Worm (Caenorhabditis elegans): Measurements from ENCODE around the gene R03D7.8.

R03D7.8 gene

ce11 chrII:10945446-10945845 is 11.2 kb downstream of the R03D7.8 start:
- no peak for TF ChIP-seq dmd-8 (GFP tag; IDR thresholded peaks at IDR 0.05)
- TF ChIP-seq daf-8 (GFP tag; IDR thresholded peaks at IDR 0.05): no peak
- TF ChIP-seq nhr-111 (GFP tag; optimal IDR thresholded peaks at IDR 0.05): no peak
- no peak for TF ChIP-seq mxl-3 (GFP tag; optimal IDR thresholded peaks at IDR 0.05)
- TF ChIP-seq mep-1 (tag; optimal IDR thresholded peaks at IDR 0.05): no peak
- TF ChIP-seq lin-13 (GFP tag; optimal IDR thresholded peaks at IDR 0.05): no peak
- no peak for TF ChIP-seq lim-7 (GFP tag; IDR thresholded peaks at IDR 0.05)
- TF ChIP-seq fkh-10 (GFP tag; optimal IDR thresholded peaks at IDR 0.05): no peak
- no peak for TF ChIP-seq Y48G9A.11 (GFP tag; IDR thresholded peaks at IDR 0.05)
- no peak for TF ChIP-seq tag-97 (GFP tag; IDR thresholded peaks at IDR 0.05)
- TF ChIP-seq aha-1 (tag): no peak
- no peak for TF ChIP-seq rbr-2 (tag; optimal IDR thresholded peaks at IDR 0.05)
- TF ChIP-seq nhr-25 (tag; optimal IDR thresholded peaks at IDR 0.05; ENCODE audit: borderline replicate concordance, insufficient read depth): no peak
- no peak for TF ChIP-seq hif-1 (tag; optimal IDR thresholded peaks at IDR 0.05)
- TF ChIP-seq lin-29 (GFP tag; IDR thresholded peaks at IDR 0.05): no peak
- TF ChIP-seq T20F7.1 (GFP tag; optimal IDR thresholded peaks at IDR 0.05): no peak
- TF ChIP-seq daf-16 (GFP tag; optimal IDR thresholded peaks at IDR 0.05): no peak
- TF ChIP-seq daf-16 (tag; optimal IDR thresholded peaks at IDR 0.05): no peak

ce11 chrII:10941918-10942317 is 14.8 kb downstream of the R03D7.8 start, which contains the start of gene R03D7.15:
R03D7.15 (plus strand) TSS chrII:10942216.
- TF ChIP-seq egl-43 (GFP tag; IDR thresholded peaks at IDR 0.05): 0 out of 2 replicates have a peak, but pooled peaks have one; percentile 51
- TF ChIP-seq set-16 (GFP tag; IDR thresholded peaks at IDR 0.05): peak; percentile 83

ce11 chrII:10935336-10935735 is 21.4 kb downstream of the R03D7.8 start:
- peak; percentile 76 for TF ChIP-seq lin-38 (GFP tag; IDR thresholded peaks at IDR 0.05)
- peak; percentile 81 for TF ChIP-seq F49E8.2 (tag; optimal IDR thresholded peaks at IDR 0.05; ENCODE audit: borderline replicate concordance)
- TF ChIP-seq snpc-4 (tag; optimal IDR thresholded peaks at IDR 0.05): no peak
- TF ChIP-seq arid-1 (GFP tag; conservative IDR thresholded peaks at IDR 0.05): 0 out of 2 replicates have a peak, but pooled peaks have one; percentile 36
- TF ChIP-seq Y48G9A.11 (GFP tag; IDR thresholded peaks at IDR 0.05): peak; percentile 69
- no peak for TF ChIP-seq mxl-3 (GFP tag; optimal IDR thresholded peaks at IDR 0.05)
- TF ChIP-seq snpc-1.2 (GFP tag; IDR thresholded peaks at IDR 0.05): 0 out of 2 replicates have a peak, but pooled peaks have one; percentile 60
- 0 out of 2 replicates have a peak, but pooled peaks have one; percentile 16 for TF ChIP-seq ceh-44 (GFP tag; IDR thresholded peaks at IDR 0.05)
- peak; percentile 68 for TF ChIP-seq unc-130 (GFP tag; optimal IDR thresholded peaks at IDR 0.05)

- TF ChIP-seq set-16 (GFP tag; IDR thresholded peaks at IDR 0.05): peak; percentile 95
- 0 out of 2 replicates have a peak, but pooled peaks have one; percentile 12 for TF ChIP-seq lim-7 (GFP tag; IDR thresholded peaks at IDR 0.05)
- TF ChIP-seq mdl-1 (tag; optimal IDR thresholded peaks at IDR 0.05): no peak
- no peak for TF ChIP-seq arid-1 (GFP tag; conservative IDR thresholded peaks at IDR 0.05)
- TF ChIP-seq zfp-2 (tag; optimal IDR thresholded peaks at IDR 0.05): no peak
- 0 out of 2 replicates have a peak, but pooled peaks have one; percentile 33 for TF ChIP-seq egl-43 (GFP tag; IDR thresholded peaks at IDR 0.05)
These were observed 21.9 kb downstream of the R03D7.8 start, which contains the start of gene R03D7.2 for ce11 chrII:10934786-10935185. R03D7.2 (minus strand) TSS chrII:10935184.

- TF ChIP-seq ceh-20 (GFP tag; IDR thresholded peaks at IDR 0.05): no peak
- peak; percentile 60 for TF ChIP-seq lin-38 (GFP tag; IDR thresholded peaks at IDR 0.05)
- TF ChIP-seq dmd-6 (GFP tag; IDR thresholded peaks at IDR 0.05): no peak
- peak; percentile 13 for TF ChIP-seq lin-13 (GFP tag; optimal IDR thresholded peaks at IDR 0.05)
- TF ChIP-seq egl-27 (tag; optimal IDR thresholded peaks at IDR 0.05): no peak
- peak; percentile 25 for TF ChIP-seq F49E8.2 (tag; optimal IDR thresholded peaks at IDR 0.05; ENCODE audit: borderline replicate concordance)
- TF ChIP-seq set-16 (GFP tag; IDR thresholded peaks at IDR 0.05): peak; percentile 19; the same call in 1 of the 2 replicates
- no peak for TF ChIP-seq egl-43 (GFP tag; IDR thresholded peaks at IDR 0.05)
- 0 out of 2 replicates have a peak, but pooled peaks have one; percentile 8 for TF ChIP-seq arid-1 (GFP tag; conservative IDR thresholded peaks at IDR 0.05)
- TF ChIP-seq unc-62 (GFP tag; optimal IDR thresholded peaks at IDR 0.05 in 1 of 2): peak in 1 of 2 experiments; percentile 20
- no peak for TF ChIP-seq unc-62 (tag; optimal IDR thresholded peaks at IDR 0.05)
- no peak for TF ChIP-seq lin-29 (GFP tag; IDR thresholded peaks at IDR 0.05)
These were observed 22.6 kb downstream of the R03D7.8 start for ce11 chrII:10933948-10934722.

Measured in whole organism, L4 larva.